Fruit fly (Drosophila melanogaster) Kc167 (cell line): Measurements from ENCODE around the gene Glut4EF.

ENCODE experiments used
- insv ChIP-seq: fragments of >200 bp; optimal IDR thresholded peaks from 3 replicates; lab custom pipeline; 2018; ENCODE audit warnings: missing external identifiers
- psq ChIP-seq: fragments of >200 bp; optimal IDR thresholded peaks from 2 replicates; lab custom pipeline; 2017; ENCODE audit warnings: missing external identifiers

- TF ChIP-seq insv (lab: Kevin White, UChicago) (no peak), psq (lab: Kevin White, UChicago) (no peak)
Observed at dm6 chr3R:9933956-9934733, 59.7 kb downstream of the Glut4EF start.
